Worm (Caenorhabditis elegans): ENCODE results near the gene F53F1.3.

- TF ChIP-seq elt-3 (tag; optimal IDR thresholded peaks at IDR 0.05) (no peak), sem-2 (GFP tag; optimal IDR thresholded peaks at IDR 0.05) (no peak), nhr-76 (tag; optimal IDR thresholded peaks at IDR 0.05) (no peak), pha-4 (tag; optimal IDR thresholded peaks at IDR 0.05) (no peak), snpc-4 (tag; optimal IDR thresholded peaks at IDR 0.05) (no peak), mep-1 (tag; optimal IDR thresholded peaks at IDR 0.05) (no peak), lin-32 (GFP tag; optimal IDR thresholded peaks at IDR 0.05) (no peak), unc-62 (GFP tag; optimal IDR thresholded peaks at IDR 0.05) (no peak), mls-2 (tag; optimal IDR thresholded peaks at IDR 0.05) (no peak), lin-13 (tag; optimal IDR thresholded peaks at IDR 0.05) (no peak), ces-1 (GFP tag; optimal IDR thresholded peaks at IDR 0.05) (no peak), sptf-1 (tag; optimal IDR thresholded peaks at IDR 0.05) (no peak), nhr-12 (tag; optimal IDR thresholded peaks at IDR 0.05) (no peak)
These were observed 13.7 kb downstream of the F53F1.3 start for ce11 chrV:13421697-13422096.
